Fruit fly (Drosophila melanogaster) whole organism: ENCODE measurements around the gene TBC1D5.

ENCODE experiments used
- CG8478 ChIP-seq: fragments of >200 bp; optimal IDR thresholded peaks from 2 replicates; lab custom pipeline; 2018; ENCODE audit warnings: inconsistent platforms
- Dll ChIP-seq: fragments of >200 bp; optimal IDR thresholded peaks from 2 replicates; lab custom pipeline; 2017
- EcR ChIP-seq, 2 experiments: fragments of >200 bp; optimal IDR thresholded peaks; 2 replicates each; lab custom pipeline; 2017; ENCODE audit warnings: missing biosample characterization in 2 of 2, missing genetic modification characterization in 2 of 2, missing genetic modification reagents in 2 of 2
- pan ChIP-seq: fragments of >200 bp; optimal IDR thresholded peaks from 2 replicates; lab custom pipeline; 2017
- psq ChIP-seq: fragments of >200 bp; optimal IDR thresholded peaks from 2 replicates; lab custom pipeline; 2017
- usp ChIP-seq: fragments of >200 bp; optimal IDR thresholded peaks from 2 replicates; lab custom pipeline; 2017; ENCODE audit warnings: missing biosample characterization, missing genetic modification characterization, mixed read lengths

Gene TBC1D5

DNA sequence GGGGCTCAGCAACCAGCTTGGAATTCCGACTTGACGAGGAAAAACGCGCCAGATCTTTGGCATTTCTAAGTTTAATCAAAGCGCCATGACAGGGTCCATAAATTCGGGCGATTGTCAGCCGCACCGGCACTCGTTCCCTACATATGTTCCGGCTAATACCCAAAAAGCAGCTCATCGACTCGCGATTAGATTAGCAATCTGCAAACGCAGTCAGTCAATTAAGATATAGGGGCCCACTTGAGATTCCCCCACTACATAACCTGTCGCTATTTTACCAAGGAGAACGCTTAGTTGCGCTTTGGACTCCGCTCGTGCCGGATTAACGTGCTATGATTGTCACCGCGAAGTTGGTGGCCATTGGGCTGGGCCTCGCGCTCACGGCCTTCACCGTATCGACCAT is 22.6 kb upstream of the TBC1D5 start, which contains the start of gene CG8773:
Gene CG8773 (plus strand): TSS at position 288 of the 400 bp plus-strand sequence.
- TF ChIP-seq Dll, result no peak
- TF ChIP-seq CG8478 (lab: Kevin White, UChicago), result no peak
- TF ChIP-seq EcR (GFP tag; optimal IDR thresholded peaks at IDR 0.05; lab: Kevin White, UChicago), result no peak
- no peak for TF ChIP-seq pan (lab: Kevin White, UChicago)
- TF ChIP-seq usp (GFP tag; lab: Kevin White, UChicago), result no peak
- no peak for TF ChIP-seq psq (lab: Kevin White, UChicago)

DNA sequence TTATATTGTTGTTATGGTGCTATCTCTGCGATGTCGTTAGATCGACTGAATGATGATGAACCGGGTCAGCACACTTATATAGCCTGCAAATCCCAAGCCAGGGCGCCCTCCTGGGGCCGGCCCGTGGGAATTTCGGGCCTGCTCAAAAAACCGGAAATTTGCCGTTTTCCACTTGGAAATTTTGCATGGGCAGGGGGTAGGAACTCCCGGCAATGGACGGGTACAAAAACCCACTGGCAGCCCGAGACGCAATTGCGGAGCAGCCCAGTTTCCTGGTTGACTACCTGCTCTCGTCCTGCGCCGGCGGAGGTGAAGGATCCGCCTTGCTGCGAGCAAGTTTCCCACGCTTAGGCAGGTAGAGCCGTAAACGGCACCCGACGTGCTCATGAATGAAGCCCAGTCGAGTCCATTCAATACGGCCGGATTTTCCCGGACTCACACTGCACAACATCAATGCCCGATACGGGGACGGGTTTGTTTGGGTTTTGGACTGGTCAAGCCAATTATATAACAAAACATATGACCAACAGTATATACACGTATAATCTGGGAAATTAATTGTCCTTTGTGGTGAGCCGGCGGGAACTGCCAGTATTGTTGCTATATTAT is 21.4 kb upstream of the TBC1D5 start, which contains the start of gene wntD:
Gene wntD (minus strand): TSS at position 51 of the 609 bp plus-strand sequence.
- TF ChIP-seq CG8478 (lab: Kevin White, UChicago), result no peak
- TF ChIP-seq pan (lab: Kevin White, UChicago), result no peak
- no peak for TF ChIP-seq EcR (GFP tag; optimal IDR thresholded peaks at IDR 0.05; lab: Kevin White, UChicago)
- no peak for TF ChIP-seq Dll
- no peak for TF ChIP-seq usp (GFP tag; lab: Kevin White, UChicago)
- TF ChIP-seq psq (lab: Kevin White, UChicago), result no peak

DNA sequence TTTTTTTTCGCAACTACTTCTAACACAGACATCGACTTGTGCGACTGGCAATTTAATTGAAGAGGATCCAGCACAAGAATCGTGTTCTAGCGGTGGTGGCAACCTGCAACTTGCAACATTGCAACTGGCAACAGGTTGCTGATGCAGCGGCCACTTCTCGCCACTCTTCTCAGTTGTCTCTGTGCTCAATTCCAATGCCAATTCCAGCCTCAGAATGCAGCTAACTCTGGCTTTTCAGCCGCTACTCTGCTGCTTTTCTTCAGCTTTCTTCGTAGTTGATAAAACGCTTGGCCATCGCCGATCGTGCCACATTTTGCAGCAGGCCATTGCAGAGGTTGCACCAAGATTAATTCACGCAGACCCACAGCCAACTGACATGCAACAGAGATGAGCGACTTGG is 18.5 kb upstream of the TBC1D5 start, which contains the start of gene Osi22:
Gene Osi22 (plus strand): TSS at position 301 of the 400 bp plus-strand sequence.
- TF ChIP-seq Dll, result no peak
- TF ChIP-seq psq (lab: Kevin White, UChicago), result no peak
- no peak for TF ChIP-seq CG8478 (lab: Kevin White, UChicago)
- no peak for TF ChIP-seq pan (lab: Kevin White, UChicago)
- no peak for TF ChIP-seq EcR (GFP tag; optimal IDR thresholded peaks at IDR 0.05; lab: Kevin White, UChicago)
- no peak for TF ChIP-seq usp (GFP tag; lab: Kevin White, UChicago)

DNA sequence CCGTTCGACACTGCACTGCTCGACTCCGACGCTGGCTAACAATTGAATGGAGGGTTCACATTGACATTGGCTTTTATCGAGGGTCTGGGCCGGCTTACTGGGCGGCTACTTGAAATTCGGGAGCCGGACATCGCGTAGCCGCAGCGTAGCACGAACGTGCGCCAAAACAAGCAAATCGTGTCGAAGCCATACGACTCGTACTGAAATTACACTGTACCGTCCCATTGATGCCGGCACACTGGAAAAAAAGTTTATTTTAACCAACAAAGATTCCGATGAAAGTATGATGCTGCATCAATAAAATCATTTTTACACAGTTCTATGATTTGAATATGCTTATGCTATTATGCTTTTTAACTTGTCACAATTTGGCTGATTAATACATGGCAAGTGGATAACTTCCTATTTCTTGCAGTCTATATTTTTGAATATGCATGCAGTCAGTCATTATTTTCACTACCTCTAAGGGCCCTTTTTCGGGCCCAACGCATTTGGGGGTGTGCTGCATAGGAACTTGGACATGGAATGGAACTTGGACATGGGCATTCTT is 17.0 kb upstream of the TBC1D5 start, which contains the start of gene apn:
Gene apn (minus strand): TSS at position 51 of the 550 bp plus-strand sequence.
- TF ChIP-seq psq (lab: Kevin White, UChicago) (no peak), Dll (no peak), CG8478 (lab: Kevin White, UChicago) (no peak), pan (lab: Kevin White, UChicago) (no peak), EcR (GFP tag; optimal IDR thresholded peaks at IDR 0.05; lab: Kevin White, UChicago) (no peak), usp (GFP tag; lab: Kevin White, UChicago) (no peak)

DNA sequence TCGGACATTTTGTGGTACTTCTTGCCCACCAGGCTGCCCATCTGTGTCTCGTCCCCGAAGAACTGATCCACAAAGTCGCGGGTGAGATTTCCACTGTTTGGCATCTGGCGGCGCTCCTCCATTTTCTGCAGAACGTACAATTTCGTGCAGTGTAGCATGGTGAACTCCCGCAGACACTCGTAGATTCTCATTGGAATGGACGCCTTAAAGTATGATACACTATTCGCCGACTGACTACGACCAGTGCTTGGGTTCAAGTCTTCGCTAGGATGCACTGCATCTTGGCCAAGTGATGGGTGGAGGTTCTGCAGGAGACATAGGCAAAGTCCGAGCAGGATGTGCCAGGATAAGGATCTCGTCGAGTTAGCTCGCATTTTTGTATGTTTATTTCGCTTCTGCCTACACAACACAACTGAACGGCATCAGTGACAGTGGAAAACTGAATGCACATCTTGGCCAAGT is 14.3 kb upstream of the TBC1D5 start, which contains the start of gene CG15888:
Gene CG15888 (minus strand): TSS at position 412 of the 462 bp plus-strand sequence.
- no peak for TF ChIP-seq pan (lab: Kevin White, UChicago)
- no peak for TF ChIP-seq psq (lab: Kevin White, UChicago)
- no peak for TF ChIP-seq CG8478 (lab: Kevin White, UChicago)
- TF ChIP-seq usp (GFP tag; lab: Kevin White, UChicago), result no peak
- TF ChIP-seq Dll, result no peak
- TF ChIP-seq EcR (GFP tag; optimal IDR thresholded peaks at IDR 0.05; lab: Kevin White, UChicago), result no peak

DNA sequence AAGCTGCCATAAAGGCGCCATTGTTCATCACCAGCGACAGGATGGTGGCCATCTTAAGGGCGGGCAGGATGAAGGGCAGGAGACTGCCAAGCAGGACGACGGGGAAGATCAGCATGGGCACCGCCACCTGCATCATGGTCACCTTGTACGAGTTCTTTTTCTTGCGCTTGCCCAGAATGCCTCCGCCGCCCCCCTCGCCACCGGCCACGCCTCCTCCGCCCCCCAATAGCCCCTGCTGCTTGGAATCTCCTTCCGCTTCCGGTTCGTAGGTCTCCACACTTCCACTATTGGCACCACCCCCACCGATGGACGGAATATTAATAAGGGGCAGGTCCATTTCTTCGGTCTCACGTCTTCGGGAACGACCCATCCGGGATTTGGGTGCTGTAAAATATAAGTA is 13.3 kb upstream of the TBC1D5 start:
- TF ChIP-seq Dll, result no peak
- TF ChIP-seq EcR (GFP tag; optimal IDR thresholded peaks at IDR 0.05; lab: Kevin White, UChicago), result no peak
- no peak for TF ChIP-seq pan (lab: Kevin White, UChicago)
- no peak for TF ChIP-seq CG8478 (lab: Kevin White, UChicago)
- TF ChIP-seq usp (GFP tag; lab: Kevin White, UChicago), result no peak
- no peak for TF ChIP-seq psq (lab: Kevin White, UChicago)

DNA sequence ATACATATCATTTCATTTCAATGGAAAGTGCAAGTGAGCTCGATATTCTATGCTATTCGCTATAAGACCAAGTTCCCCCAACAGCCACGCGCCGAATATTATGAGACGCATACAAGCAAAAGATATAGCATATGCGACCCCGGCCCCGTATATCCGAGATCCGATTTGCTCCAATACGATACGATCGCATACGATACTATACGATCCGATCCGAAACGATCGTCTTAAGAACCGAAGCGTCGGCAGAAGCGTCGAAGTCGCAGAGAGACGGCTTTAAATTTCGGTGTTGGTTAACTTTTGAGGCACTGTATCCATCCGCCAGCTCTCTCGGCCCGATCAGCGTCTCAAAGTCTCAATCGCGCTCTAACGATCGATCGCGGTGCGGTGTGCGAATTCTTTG is 7.6 kb upstream of the TBC1D5 start, which contains the start of gene CG8630:
Gene CG8630 (plus strand): TSS at position 303 of the 400 bp plus-strand sequence.
- TF ChIP-seq Dll (no peak), EcR (GFP tag; optimal IDR thresholded peaks at IDR 0.05; lab: Kevin White, UChicago) (no peak), pan (lab: Kevin White, UChicago) (no peak), psq (lab: Kevin White, UChicago) (no peak)

DNA sequence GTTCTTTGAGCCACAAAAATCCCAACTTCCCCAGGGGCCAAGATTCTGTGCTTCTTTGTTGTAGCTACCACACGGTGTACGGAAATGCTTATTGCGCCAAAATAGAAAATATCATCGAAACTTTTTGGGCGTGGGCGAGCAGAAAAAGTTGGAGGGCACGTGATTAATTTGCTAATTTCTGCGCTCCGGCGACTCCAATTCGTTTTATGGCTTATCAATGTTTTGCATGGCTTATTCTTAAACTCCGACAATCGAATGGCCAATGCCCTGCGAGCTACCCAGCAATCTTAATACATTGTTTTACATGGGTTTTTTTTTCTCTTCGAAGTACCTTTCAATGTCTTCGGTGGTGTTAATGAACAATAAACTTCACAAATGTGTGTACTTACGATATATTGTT is 3.7 kb upstream of the TBC1D5 start:
- TF ChIP-seq CG8478 (lab: Kevin White, UChicago) (no peak), usp (GFP tag; lab: Kevin White, UChicago) (no peak), psq (lab: Kevin White, UChicago) (no peak), pan (lab: Kevin White, UChicago) (no peak)

DNA sequence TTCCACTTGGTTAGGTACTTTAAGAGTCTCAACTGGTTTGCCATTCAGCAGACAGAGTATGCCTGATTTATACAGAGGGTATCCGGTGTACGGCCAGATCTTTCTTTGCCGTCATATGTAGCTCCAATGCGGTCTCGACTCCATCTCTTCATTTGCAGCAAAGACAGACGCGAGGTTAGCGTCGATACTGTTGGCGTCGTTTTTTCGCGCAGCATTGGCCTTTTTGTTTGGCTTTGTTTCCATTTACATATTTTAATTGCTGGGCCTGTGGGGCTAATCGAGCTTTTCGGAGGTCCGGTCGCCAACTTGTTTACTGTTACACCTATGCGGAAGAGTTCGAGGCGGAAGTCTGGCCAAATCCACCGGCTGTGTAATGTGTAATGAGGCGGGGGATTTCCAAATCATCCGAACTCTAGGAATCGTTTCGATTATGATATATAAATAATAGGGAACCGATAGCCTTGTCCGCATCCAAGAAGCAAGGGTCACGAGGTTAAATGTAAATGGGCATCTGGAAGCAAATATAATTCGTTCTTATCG is 2.5 kb upstream of the TBC1D5 start:
- TF ChIP-seq pan (lab: Kevin White, UChicago), result no peak
- no peak for TF ChIP-seq psq (lab: Kevin White, UChicago)
- TF ChIP-seq usp (GFP tag; lab: Kevin White, UChicago), result no peak
- no peak for TF ChIP-seq EcR (GFP tag; optimal IDR thresholded peaks at IDR 0.05; lab: Kevin White, UChicago)
- no peak for TF ChIP-seq CG8478 (lab: Kevin White, UChicago)
- TF ChIP-seq Dll, result no peak

DNA sequence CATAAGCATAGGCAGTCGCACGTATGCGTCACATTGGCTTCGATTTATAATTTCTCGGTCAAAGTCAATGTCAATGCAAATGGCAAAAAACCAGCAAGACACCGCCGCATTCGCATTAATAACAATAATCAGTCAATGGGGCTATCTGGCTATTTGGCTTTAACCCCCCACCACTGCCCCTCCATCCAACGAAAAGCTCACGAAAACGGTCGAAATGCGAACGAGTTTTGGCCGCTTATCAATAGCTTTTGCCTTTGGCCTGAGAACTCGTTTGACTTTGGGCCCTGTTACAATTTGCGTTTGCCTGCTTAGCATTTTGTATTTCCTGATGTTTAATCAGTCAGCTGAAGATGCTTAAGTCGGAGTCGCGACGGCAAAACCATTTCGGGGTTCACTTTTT is 1.7 kb upstream of the TBC1D5 start:
- no peak for TF ChIP-seq psq (lab: Kevin White, UChicago)
- no peak for TF ChIP-seq pan (lab: Kevin White, UChicago)
- TF ChIP-seq CG8478 (lab: Kevin White, UChicago), result no peak
- no peak for TF ChIP-seq EcR (GFP tag; optimal IDR thresholded peaks at IDR 0.05; lab: Kevin White, UChicago)
- no peak for TF ChIP-seq usp (GFP tag; lab: Kevin White, UChicago)
- no peak for TF ChIP-seq Dll

DNA sequence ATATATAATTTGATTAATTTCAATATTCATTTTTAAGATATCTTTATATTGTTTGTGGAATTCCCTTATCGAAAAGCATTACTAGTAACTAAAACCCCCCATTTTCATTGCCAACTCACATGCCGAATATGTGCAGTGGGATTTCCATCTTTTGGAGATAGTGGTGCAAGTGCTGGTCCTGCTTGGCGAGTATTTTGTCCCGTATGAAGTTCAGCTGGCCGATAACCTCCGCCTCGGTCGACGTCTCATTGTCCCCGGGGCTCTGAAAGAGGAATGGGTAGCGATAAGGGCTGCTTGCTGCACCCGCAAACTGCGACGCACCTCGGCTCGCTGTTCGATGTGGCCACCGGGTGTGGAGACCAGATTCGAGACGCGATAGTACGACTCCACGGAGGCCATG is 1.2 kb downstream of the TBC1D5 start:
- no peak for TF ChIP-seq Dll
- TF ChIP-seq pan (lab: Kevin White, UChicago), result no peak
- TF ChIP-seq usp (GFP tag; lab: Kevin White, UChicago), result no peak
- TF ChIP-seq psq (lab: Kevin White, UChicago), result no peak
- no peak for TF ChIP-seq CG8478 (lab: Kevin White, UChicago)
- no peak for TF ChIP-seq EcR (GFP tag; optimal IDR thresholded peaks at IDR 0.05; lab: Kevin White, UChicago)
